Fruit fly (Drosophila melanogaster) whole organism, embryonic: Measurements from ENCODE around the gene CG31792.

ENCODE experiments used
- Atf-2 ChIP-seq: fragments of 200-800 bp; sonication (Bioruptor generic); optimal IDR thresholded peaks from 2 replicates; lab custom pipeline; 2016; ENCODE audit warnings: missing biosample characterization, missing genetic modification characterization
- Awh ChIP-seq: fragments of 200-800 bp; sonication (Bioruptor generic); IDR thresholded peaks from 2 replicates; pipeline ENCODE4, ENCODE4 v1.3.6; 2022; ENCODE audit warnings: missing biosample characterization, missing genetic modification characterization
- CG10267 ChIP-seq: fragments of 200-800 bp; sonication (Bioruptor generic); optimal IDR thresholded peaks from 2 replicates; lab custom pipeline; 2018; ENCODE audit warnings: missing biosample characterization, mild to moderate bottlenecking, missing genetic modification characterization, moderate library complexity
- CG10543 ChIP-seq: fragments of 200-800 bp; sonication (Bioruptor generic); optimal IDR thresholded peaks from 3 replicates; lab custom pipeline; 2017; ENCODE audit warnings: missing biosample characterization, mild to moderate bottlenecking, missing genetic modification characterization, moderate library complexity
- CG13775 ChIP-seq: fragments of 200-800 bp; sonication (Bioruptor generic); optimal IDR thresholded peaks from 3 replicates; lab custom pipeline; 2017; ENCODE audit warnings: missing biosample characterization, mild to moderate bottlenecking, missing genetic modification characterization
- CG15011 ChIP-seq: fragments of 200-800 bp; sonication (Bioruptor generic); optimal IDR thresholded peaks from 3 replicates; lab custom pipeline; 2018; ENCODE audit warnings: missing biosample characterization, mild to moderate bottlenecking, missing genetic modification characterization
- CG15479 ChIP-seq: fragments of 200-800 bp; sonication (Bioruptor generic); optimal IDR thresholded peaks from 3 replicates; lab custom pipeline; 2019; ENCODE audit warnings: missing biosample characterization, mild to moderate bottlenecking, missing genetic modification characterization, moderate library complexity
- CG1832 ChIP-seq: fragments of 200-800 bp; sonication (Bioruptor generic); optimal IDR thresholded peaks from 2 replicates; lab custom pipeline; 2017; ENCODE audit warnings: missing biosample characterization, mild to moderate bottlenecking, missing genetic modification characterization, inconsistent platforms
- CG18764 ChIP-seq: fragments of 200-800 bp; sonication (Bioruptor generic); optimal IDR thresholded peaks from 3 replicates; lab custom pipeline; 2016; ENCODE audit warnings: missing biosample characterization, missing genetic modification characterization
- CG3065 ChIP-seq: fragments of 200-800 bp; sonication (Bioruptor generic); optimal IDR thresholded peaks from 2 replicates; lab custom pipeline; 2016; ENCODE audit warnings: missing biosample characterization, missing genetic modification characterization
- CG32767 ChIP-seq: fragments of 200-800 bp; sonication (Bioruptor generic); IDR thresholded peaks from 2 replicates; pipeline ENCODE4 v1.3.6; 2022; ENCODE audit warnings: missing biosample characterization, missing genetic modification characterization
- CG34224 ChIP-seq: fragments of 200-800 bp; sonication (Bioruptor generic); IDR thresholded peaks from 3 replicates; pipeline ENCODE4 v1.3.6; 2022; ENCODE audit warnings: missing biosample characterization, missing genetic modification characterization; ENCODE audit not compliant: partially characterized antibody
- CG34376 ChIP-seq: fragments of 200-800 bp; sonication (Bioruptor generic); optimal IDR thresholded peaks from 2 replicates; lab custom pipeline; 2018; ENCODE audit warnings: missing biosample characterization, mild to moderate bottlenecking, missing genetic modification characterization
- CG3726 ChIP-seq: fragments of 200-800 bp; sonication (Bioruptor generic); IDR thresholded peaks from 3 replicates; pipeline ENCODE4, ENCODE4 v1.3.6; 2022; ENCODE audit warnings: missing biosample characterization, missing genetic modification characterization
- CG42726 ChIP-seq: fragments of 200-800 bp; sonication (Bioruptor generic); IDR thresholded peaks from 2 replicates; pipeline ENCODE4 v1.3.6; 2022; ENCODE audit warnings: missing biosample characterization, missing genetic modification characterization; ENCODE audit not compliant: partially characterized antibody
- CG8478 ChIP-seq: fragments of >200 bp; optimal IDR thresholded peaks from 2 replicates; lab custom pipeline; 2018
- Dll ChIP-seq: fragments of 200-800 bp; sonication (Bioruptor generic); IDR thresholded peaks from 4 replicates; pipeline ENCODE4 v1.3.6; 2022; ENCODE audit warnings: missing biosample characterization, missing genetic modification characterization; ENCODE audit not compliant: partially characterized antibody
- Ets97D ChIP-seq: fragments of 200-800 bp; sonication (Bioruptor generic); optimal IDR thresholded peaks from 3 replicates; lab custom pipeline; 2016; ENCODE audit warnings: missing biosample characterization, missing genetic modification characterization
- Hr39 ChIP-seq: fragments of >200 bp; optimal IDR thresholded peaks from 2 replicates; lab custom pipeline; 2017
- Hr51 ChIP-seq, 2 experiments: fragments of 200-800 bp; sonication (Bioruptor generic); optimal IDR thresholded peaks; 2 replicates in 1 of 2; 3 replicates in 1 of 2; lab custom pipeline; 2016 to 2018; ENCODE audit warnings: missing biosample characterization in 2 of 2, missing genetic modification characterization in 2 of 2, mild to moderate bottlenecking in 1 of 2, moderate library complexity in 1 of 2
- Jarid2 ChIP-seq: fragments of 200-800 bp; sonication (Bioruptor generic); optimal IDR thresholded peaks from 3 replicates; lab custom pipeline; 2017; ENCODE audit warnings: mild to moderate bottlenecking, missing biosample characterization, missing genetic modification reagents, missing genetic modification characterization
- MTF-1 ChIP-seq: fragments of 200-800 bp; sonication (Bioruptor generic); optimal IDR thresholded peaks from 2 replicates; lab custom pipeline; 2018; ENCODE audit warnings: missing biosample characterization, mild to moderate bottlenecking, missing genetic modification characterization, borderline replicate concordance
- Mad ChIP-seq: fragments of 200-800 bp; sonication (Bioruptor generic); optimal IDR thresholded peaks from 2 replicates; lab custom pipeline; 2016; ENCODE audit warnings: missing biosample characterization, missing genetic modification characterization
- Meics ChIP-seq: fragments of 200-800 bp; sonication (Bioruptor generic); optimal IDR thresholded peaks from 2 replicates; lab custom pipeline; 2017; ENCODE audit warnings: missing biosample characterization, mild to moderate bottlenecking, missing genetic modification characterization
- Nf-YB ChIP-seq: fragments of 200-800 bp; sonication (Bioruptor generic); optimal IDR thresholded peaks from 3 replicates; lab custom pipeline; 2019; ENCODE audit warnings: missing biosample characterization, mild to moderate bottlenecking, missing genetic modification characterization, moderate library complexity
- Nf-YC ChIP-seq: fragments of 200-800 bp; optimal IDR thresholded peaks from 3 replicates; lab custom pipeline; 2019; ENCODE audit warnings: missing biosample characterization, mild to moderate bottlenecking, missing genetic modification characterization, moderate library complexity
- Scr ChIP-seq: fragments of 200-800 bp; sonication (Bioruptor generic); IDR thresholded peaks from 2 replicates; pipeline ENCODE4 v1.3.6; 2022; ENCODE audit warnings: missing biosample characterization, missing genetic modification characterization; ENCODE audit not compliant: partially characterized antibody
- Xrp1 ChIP-seq: fragments of 200-800 bp; sonication (Bioruptor generic); IDR thresholded peaks from 2 replicates; pipeline ENCODE4 v1.3.6; 2022; ENCODE audit warnings: missing biosample characterization, missing genetic modification characterization
- YL-1 ChIP-seq: fragments of 200-800 bp; sonication (Bioruptor generic); optimal IDR thresholded peaks from 3 replicates; lab custom pipeline; 2017; ENCODE audit warnings: missing biosample characterization, mild to moderate bottlenecking, missing genetic modification characterization
- bab2 ChIP-seq: fragments of 200-800 bp; sonication (Bioruptor generic); optimal IDR thresholded peaks from 2 replicates; lab custom pipeline; 2016; ENCODE audit warnings: missing biosample characterization, missing genetic modification characterization
- bsh ChIP-seq, 2 experiments: fragments of 200-800 bp; sonication (Bioruptor generic); optimal IDR thresholded peaks; 2 replicates each; lab custom pipeline; 2017 to 2018; ENCODE audit warnings: mild to moderate bottlenecking in 2 of 2, missing biosample characterization in 2 of 2, missing genetic modification characterization in 2 of 2, moderate library complexity in 1 of 2
- cg ChIP-seq: fragments of 200-800 bp; sonication (Bioruptor generic); optimal IDR thresholded peaks from 3 replicates; lab custom pipeline; 2019; ENCODE audit warnings: missing biosample characterization, mild to moderate bottlenecking, missing genetic modification characterization, moderate library complexity
- chinmo ChIP-seq: fragments of 200-800 bp; sonication (Bioruptor generic); IDR thresholded peaks from 4 replicates; pipeline ENCODE4 v1.3.6; 2022; ENCODE audit warnings: missing biosample characterization, missing genetic modification characterization; ENCODE audit not compliant: partially characterized antibody
- eve ChIP-seq, 2 experiments: fragments of >200 bp; optimal IDR thresholded peaks; 2 replicates each; lab custom pipeline; 2017; ENCODE audit warnings: missing biosample characterization in 2 of 2, missing genetic modification characterization in 2 of 2
- exex ChIP-seq: fragments of 200-800 bp; sonication (Bioruptor generic); optimal IDR thresholded peaks from 4 replicates; lab custom pipeline; 2018; ENCODE audit warnings: missing biosample characterization, mild to moderate bottlenecking, missing genetic modification characterization, moderate library complexity
- eyg ChIP-seq: fragments of 200-800 bp; sonication (Bioruptor generic); optimal IDR thresholded peaks from 3 replicates; lab custom pipeline; 2016; ENCODE audit warnings: missing biosample characterization, missing genetic modification characterization
- lab ChIP-seq: fragments of 200-800 bp; sonication (Bioruptor generic); optimal IDR thresholded peaks from 3 replicates; lab custom pipeline; 2017; ENCODE audit warnings: missing biosample characterization, missing genetic modification characterization, mild to moderate bottlenecking, moderate library complexity, missing genetic modification reagents
- lov ChIP-seq, 2 experiments: fragments of 200-800 bp in 1 of 2; fragments of >200 bp in 1 of 2; sonication (Bioruptor generic) in 1 of 2; IDR thresholded peaks in 1 of 2; optimal IDR thresholded peaks in 1 of 2; 2 replicates in 1 of 2; 3 replicates in 1 of 2; pipeline versions ENCODE4 v1.3.6 to Lab custom; 2017 to 2022; ENCODE audit warnings: missing biosample characterization in 1 of 2, missing genetic modification characterization in 1 of 2
- luna ChIP-seq: fragments of 200-800 bp; sonication (Bioruptor generic); optimal IDR thresholded peaks from 2 replicates; lab custom pipeline; 2016; ENCODE audit warnings: missing biosample characterization, missing genetic modification characterization
- nau ChIP-seq: fragments of 200-800 bp; sonication (Bioruptor generic); optimal IDR thresholded peaks from 3 replicates; lab custom pipeline; 2017; ENCODE audit warnings: missing biosample characterization, mild to moderate bottlenecking, missing genetic modification characterization, missing genetic modification reagents
- nerfin-2 ChIP-seq: fragments of 200-800 bp; sonication (Bioruptor generic); IDR thresholded peaks from 2 replicates; pipeline ENCODE4 v1.3.6; 2022; ENCODE audit warnings: missing biosample characterization, missing genetic modification characterization; ENCODE audit not compliant: partially characterized antibody
- nom ChIP-seq: fragments of 200-800 bp; sonication (Bioruptor generic); optimal IDR thresholded peaks from 2 replicates; lab custom pipeline; 2017; ENCODE audit warnings: missing biosample characterization, missing genetic modification characterization, mild to moderate bottlenecking, moderate library complexity, missing genetic modification reagents
- pho ChIP-seq: fragments of 200-800 bp; sonication (Bioruptor generic); optimal IDR thresholded peaks from 2 replicates; lab custom pipeline; 2016; ENCODE audit warnings: missing biosample characterization, missing genetic modification characterization
- scrt ChIP-seq: fragments of 200-800 bp; sonication (Bioruptor generic); optimal IDR thresholded peaks from 2 replicates; lab custom pipeline; 2018; ENCODE audit warnings: missing biosample characterization, mild to moderate bottlenecking, missing genetic modification characterization, moderate library complexity
- sima ChIP-seq: fragments of 200-800 bp; sonication (Bioruptor generic); optimal IDR thresholded peaks from 2 replicates; lab custom pipeline; 2016; ENCODE audit warnings: missing biosample characterization, missing genetic modification characterization
- sqz ChIP-seq: fragments of 200-800 bp; sonication (Bioruptor generic); optimal IDR thresholded peaks from 3 replicates; lab custom pipeline; 2018; ENCODE audit warnings: missing biosample characterization, mild to moderate bottlenecking, missing genetic modification characterization
- trem ChIP-seq: fragments of 200-800 bp; optimal IDR thresholded peaks from 3 replicates; lab custom pipeline; 2019; ENCODE audit warnings: missing biosample characterization, mild to moderate bottlenecking, missing genetic modification characterization, moderate library complexity
- vnd ChIP-seq: fragments of 200-800 bp; sonication (Bioruptor generic); IDR thresholded peaks from 3 replicates; pipeline ENCODE4 v1.3.6; 2022; ENCODE audit warnings: missing biosample characterization, missing genetic modification characterization; ENCODE audit not compliant: partially characterized antibody
- zen ChIP-seq: fragments of 200-800 bp; sonication (Bioruptor generic); optimal IDR thresholded peaks from 3 replicates; lab custom pipeline; 2018; ENCODE audit warnings: missing biosample characterization, mild to moderate bottlenecking, missing genetic modification characterization, moderate library complexity

Gene CG31792

DNA sequence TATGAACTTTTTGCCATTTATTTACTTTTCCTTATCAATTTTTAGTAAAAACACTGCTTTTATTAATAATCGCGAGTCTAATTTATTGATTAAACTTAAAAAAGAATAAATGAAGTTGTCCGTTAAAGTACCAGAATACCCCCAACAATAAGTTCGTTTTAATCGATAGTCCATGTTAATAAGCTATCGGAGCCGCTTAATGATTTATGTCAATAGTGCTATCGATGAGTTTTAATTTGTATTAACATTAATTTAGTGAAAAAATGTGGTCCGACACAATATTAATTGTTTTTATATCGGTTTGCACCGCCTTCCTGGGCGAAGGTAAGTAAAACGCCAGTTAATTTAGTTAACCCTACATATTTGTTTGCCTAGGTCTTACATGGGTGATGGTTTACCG is 51.7 kb downstream of the CG31792 start, which contains the start of gene CG10470 (continued):
- TF ChIP-seq Ets97D (GFP tag; lab: Kevin White, UChicago) (no peak), CG18764 (no peak), CG13775 (no peak), CG34224 (GFP tag; lab: Robert Waterston, UW) (peak; percentile 84), CG8478 (lab: Kevin White, UChicago) (no peak), eve (GFP tag; optimal IDR thresholded peaks at IDR 0.05; lab: Kevin White, UChicago) (no peak), Awh (GFP tag; lab: Robert Waterston, UW) (no peak), Nf-YC (peak; percentile 19), CG10267 (tag; lab: Kevin White, UChicago) (peak; percentile 69), nom (GFP tag; lab: Kevin White, UChicago) (no peak), nerfin-2 (GFP tag; lab: Robert Waterston, UW) (peak; percentile 80), CG34376 (GFP tag; lab: Kevin White, UChicago) (no peak), nau (GFP tag; lab: Kevin White, UChicago) (no peak), lov (optimal IDR thresholded peaks at IDR 0.05; lab: Kevin White, UChicago) (no peak), lov (GFP tag; IDR thresholded peaks at IDR 0.05; lab: Robert Waterston, UW) (no peak), Hr39 (no peak), Meics (GFP tag; lab: Kevin White, UChicago) (no peak), cg (GFP tag; lab: Kevin White, UChicago) (no peak), YL-1 (GFP tag; lab: Kevin White, UChicago) (peak; percentile 29), CG15011 (GFP tag; lab: Kevin White, UChicago) (no peak), Dll (peak; percentile 83), CG1832 (GFP tag; lab: Kevin White, UChicago) (no peak), CG15479 (GFP tag; lab: Kevin White, UChicago) (no peak), CG3726 (GFP tag; lab: Robert Waterston, UW) (no peak), luna (GFP tag; lab: Kevin White, UChicago) (no peak), MTF-1 (GFP tag; lab: Kevin White, UChicago) (no peak), CG10543 (no peak), Nf-YB (no peak), CG32767 (no peak), scrt (no peak), Xrp1 (0 out of 2 replicates have a peak, but pooled peaks have one; percentile 45), Hr51 (GFP tag; optimal IDR thresholded peaks at IDR 0.05; lab: Kevin White, UChicago) (peak in 1 of 2 experiments; percentile 57), pho (GFP tag; lab: Kevin White, UChicago) (no peak), lab (GFP tag; lab: Kevin White, UChicago) (no peak), vnd (GFP tag; lab: Robert Waterston, UW) (peak; percentile 75), sima (GFP tag; lab: Kevin White, UChicago) (no peak), CG42726 (GFP tag; lab: Robert Waterston, UW) (peak; percentile 36; the same call in 1 of the 2 replicates), bab2 (no peak), trem (tag; lab: Kevin White, UChicago) (no peak), zen (tag; lab: Kevin White, UChicago) (peak; percentile 51), sqz (GFP tag; lab: Kevin White, UChicago) (no peak), Mad (GFP tag; lab: Kevin White, UChicago) (no peak), Scr (GFP tag; lab: Robert Waterston, UW) (peak; percentile 83), CG3065 (no peak), eyg (GFP tag; lab: Kevin White, UChicago) (no peak), chinmo (GFP tag; lab: Robert Waterston, UW) (peak; percentile 84; the same call in 2 of the 4 replicates), bsh (GFP tag; optimal IDR thresholded peaks at IDR 0.05; lab: Kevin White, UChicago) (peak in 1 of 2 experiments; percentile 38), Atf-2 (GFP tag; lab: Kevin White, UChicago) (no peak), exex (no peak), Jarid2 (no peak)
